Worm (Caenorhabditis elegans): ENCODE results near the gene calf-1.
"Not testable (repeated sequence)": the region's sequence is repeated elsewhere in the genome, so short reads cannot be mapped to it uniquely, and the experiment has no call there.

DNA sequence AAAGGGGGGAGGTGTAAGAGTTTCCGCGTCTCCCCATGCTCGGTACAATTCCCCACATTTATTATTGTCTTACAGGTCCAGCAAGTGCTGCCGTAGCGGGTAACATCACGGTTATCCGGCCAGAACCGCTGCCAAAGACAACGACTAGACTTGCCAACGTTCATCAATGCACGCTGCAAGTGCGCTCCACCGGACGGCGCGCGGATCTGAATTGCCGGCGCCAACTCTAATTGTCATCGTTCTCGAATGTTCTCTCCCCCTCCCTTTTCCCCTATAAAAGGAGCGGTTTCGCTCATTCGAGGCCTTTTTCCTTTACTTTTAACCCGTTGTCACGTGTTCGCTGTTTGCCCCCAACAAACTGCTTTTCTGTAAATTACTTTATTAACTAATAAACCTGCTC, 34.8 kb upstream of the calf-1 start, which contains the start of gene Y38H6C.8:
- not testable (repeated sequence) for TF ChIP-seq dpl-1 (GFP tag; optimal IDR thresholded peaks at IDR 0.05); spr-3 (GFP tag; optimal IDR thresholded peaks at IDR 0.05); egl-27 (tag; optimal IDR thresholded peaks at IDR 0.05); ceh-28 (tag; optimal IDR thresholded peaks at IDR 0.05); lin-29 (GFP tag; IDR thresholded peaks at IDR 0.05); lsy-2 (tag; optimal IDR thresholded peaks at IDR 0.05); ama-1 (optimal IDR thresholded peaks at IDR 0.05); Y48G9A.11 (GFP tag; IDR thresholded peaks at IDR 0.05); lir-3 (tag; optimal IDR thresholded peaks at IDR 0.05); nhr-237 (tag; optimal IDR thresholded peaks at IDR 0.05); fos-1 (tag; optimal IDR thresholded peaks at IDR 0.05); unc-39 (tag; optimal IDR thresholded peaks at IDR 0.05)

Data from whole organism, L4 larva.